Fruit fly (Drosophila melanogaster) whole organism, pupa: ENCODE data around the gene CG11811.

ENCODE experiments used
- CG10348 ChIP-seq: fragments of 200-800 bp; sonication (Bioruptor generic); IDR thresholded peaks from 2 replicates; pipeline ENCODE4 v1.3.6; 2022; ENCODE audit warnings: missing biosample characterization, missing genetic modification characterization
- CG12605 ChIP-seq: fragments of 200-800 bp; sonication (Bioruptor generic); IDR thresholded peaks from 2 replicates; pipeline ENCODE4 v1.3.6; 2022; ENCODE audit warnings: missing biosample characterization, missing genetic modification characterization
- CG13204 ChIP-seq: fragments of 200-800 bp; sonication (Bioruptor generic); optimal IDR thresholded peaks from 2 replicates; lab custom pipeline; 2018; ENCODE audit warnings: missing biosample characterization, mild to moderate bottlenecking, missing genetic modification characterization, moderate library complexity
- CG14655 ChIP-seq: fragments of 200-800 bp; sonication (Bioruptor generic); optimal IDR thresholded peaks from 3 replicates; lab custom pipeline; 2017; ENCODE audit warnings: mild to moderate bottlenecking, missing biosample characterization, missing genetic modification reagents, missing genetic modification characterization
- CG34367 ChIP-seq: fragments of 200-800 bp; sonication (Bioruptor generic); optimal IDR thresholded peaks from 2 replicates; lab custom pipeline; 2018; ENCODE audit warnings: missing biosample characterization, mild to moderate bottlenecking, missing genetic modification characterization
- CG4496 ChIP-seq: fragments of 200-800 bp; sonication (Bioruptor generic); IDR thresholded peaks from 3 replicates; pipeline ENCODE4 v1.3.6; 2022; ENCODE audit warnings: missing biosample characterization, missing genetic modification characterization
- CG8301 ChIP-seq: fragments of 200-800 bp; sonication (Bioruptor generic); optimal IDR thresholded peaks from 2 replicates; lab custom pipeline; 2018; ENCODE audit warnings: missing biosample characterization, mild to moderate bottlenecking, missing genetic modification characterization
- CG9948 ChIP-seq: fragments of 200-800 bp; sonication (Bioruptor generic); optimal IDR thresholded peaks from 2 replicates; lab custom pipeline; 2018; ENCODE audit warnings: missing biosample characterization, mild to moderate bottlenecking, missing genetic modification characterization, moderate library complexity
- Pif1B ChIP-seq: fragments of 200-800 bp; sonication (Bioruptor generic); optimal IDR thresholded peaks from 3 replicates; lab custom pipeline; 2016; ENCODE audit warnings: missing biosample characterization, missing genetic modification characterization
- Snoo ChIP-seq: fragments of 200-800 bp; sonication (Bioruptor generic); optimal IDR thresholded peaks from 3 replicates; lab custom pipeline; 2017; ENCODE audit warnings: missing biosample characterization, mild to moderate bottlenecking, missing genetic modification characterization, inconsistent platforms
- fd96Ca ChIP-seq: fragments of 200-800 bp; sonication (Bioruptor generic); IDR thresholded peaks from 3 replicates; pipeline ENCODE4 v1.3.6; 2022; ENCODE audit warnings: missing biosample characterization, missing genetic modification characterization
- gl ChIP-seq: fragments of 200-800 bp; sonication (Bioruptor generic); optimal IDR thresholded peaks from 2 replicates; lab custom pipeline; 2018; ENCODE audit warnings: missing biosample characterization, mild to moderate bottlenecking, missing genetic modification characterization

dm6 chr3L:10741120-10741519 lies 50.3 kb downstream of the CG11811 start:
- no peak for TF ChIP-seq CG14655 (GFP tag; lab: Kevin White, UChicago)
- peak; percentile 39; the same call in 1 of the 3 replicates for TF ChIP-seq CG4496 (GFP tag; lab: Robert Waterston, UW)
- no peak for TF ChIP-seq CG8301 (tag; lab: Kevin White, UChicago)
- TF ChIP-seq CG10348 (GFP tag; lab: Robert Waterston, UW) = no peak
- TF ChIP-seq fd96Ca (GFP tag; lab: Robert Waterston, UW) = no peak
- TF ChIP-seq CG34367 = no peak
- no peak for TF ChIP-seq CG12605 (GFP tag; lab: Robert Waterston, UW)
- TF ChIP-seq CG13204 = no peak
- no peak for TF ChIP-seq Snoo
- TF ChIP-seq CG9948 (tag; lab: Kevin White, UChicago) = no peak
- TF ChIP-seq Pif1B (GFP tag; lab: Kevin White, UChicago) = no peak
- TF ChIP-seq gl (tag; lab: Kevin White, UChicago) = no peak
